Fruit fly (Drosophila melanogaster): Measurements from ENCODE around the gene CG18132.

DNA sequence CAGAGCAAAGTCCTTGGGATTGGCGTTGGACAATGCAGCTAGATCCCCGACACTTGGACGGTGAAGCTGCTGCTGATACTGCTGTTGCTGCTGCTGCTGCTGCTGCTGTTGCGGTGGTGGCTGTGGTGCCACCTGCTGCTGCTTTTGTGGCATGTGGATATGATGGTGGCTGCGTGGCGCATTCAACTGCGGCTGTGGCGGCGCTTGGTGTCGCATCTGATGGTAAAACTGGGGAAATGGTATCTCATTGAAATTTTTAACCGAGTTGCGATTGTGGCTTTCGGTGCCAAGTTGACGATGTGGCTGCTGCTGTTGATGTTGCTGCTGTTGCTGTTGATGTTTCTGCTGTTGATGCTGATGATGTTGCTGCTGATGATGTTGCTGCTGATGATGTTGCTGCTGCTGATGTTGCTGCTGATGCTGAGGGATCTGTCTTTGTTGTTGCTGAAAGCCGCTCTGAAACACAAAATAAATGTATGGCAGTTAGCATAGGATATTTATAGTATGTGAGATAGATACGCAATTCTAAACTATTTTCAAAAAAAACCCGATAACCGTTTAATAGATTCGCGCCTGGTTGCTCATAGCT lies 18.2 kb downstream of the CG18132 start:
- TF ChIP-seq CG14711 (tag; optimal IDR thresholded peaks at IDR 0.05) (no peak), kay (GFP tag; ENCODE audit: borderline replicate concordance) (no peak), Crg-1 (GFP tag; optimal IDR thresholded peaks at IDR 0.05) (no peak), CG5204 (GFP tag; optimal IDR thresholded peaks at IDR 0.05) (no peak), toe (GFP tag; optimal IDR thresholded peaks at IDR 0.05) (no peak), tj (GFP tag; optimal IDR thresholded peaks at IDR 0.05) (no peak), CG33017 (tag; optimal IDR thresholded peaks at IDR 0.05) (no peak), bab1 (GFP tag; optimal IDR thresholded peaks at IDR 0.05) (no peak), CG12768 (GFP tag; optimal IDR thresholded peaks at IDR 0.05) (no peak), CG11617 (GFP tag; optimal IDR thresholded peaks at IDR 0.05) (no peak), Mnt (GFP tag; optimal IDR thresholded peaks at IDR 0.05) (no peak), Hr96 (GFP tag; optimal IDR thresholded peaks at IDR 0.05) (no peak), Clk (GFP tag; optimal IDR thresholded peaks at IDR 0.05) (no peak), CG7101 (tag; optimal IDR thresholded peaks at IDR 0.05) (no peak)
